Worm (Caenorhabditis elegans): ENCODE measurements around the gene emb-30.
A peak's percentile ranks its signal among the peaks of the same experiment; 100 is the strongest.

- TF ChIP-seq unc-39 (tag; optimal IDR thresholded peaks at IDR 0.05) (no peak), nhr-76 (tag; optimal IDR thresholded peaks at IDR 0.05) (no peak), nfya-1 (tag; optimal IDR thresholded peaks at IDR 0.05; ENCODE audit: insufficient read depth) (peak; percentile 70), ceh-28 (tag; optimal IDR thresholded peaks at IDR 0.05) (peak; percentile 51), ztf-11 (tag; optimal IDR thresholded peaks at IDR 0.05) (no peak)
Observed at ce11 chrIII:9467095-9467494, 25.8 kb upstream of the emb-30 start, which contains the start of gene baf-1.
